Fruit fly (Drosophila melanogaster) whole organism, adult: ENCODE data around the gene CG4497.

Source experiments
- CG11617 ChIP-seq: fragments of 200-800 bp; sonication (Bioruptor generic); optimal IDR thresholded peaks from 2 replicates; lab custom pipeline; 2017; ENCODE audit warnings: mild to moderate bottlenecking, missing biosample characterization, missing genetic modification reagents, missing genetic modification characterization
- CG12768 ChIP-seq: fragments of 200-800 bp; sonication (Bioruptor generic); optimal IDR thresholded peaks from 2 replicates; lab custom pipeline; 2017; ENCODE audit warnings: missing biosample characterization, missing genetic modification characterization, mild to moderate bottlenecking, moderate library complexity, missing genetic modification reagents
- CG14711 ChIP-seq: fragments of 200-800 bp; sonication (Bioruptor generic); optimal IDR thresholded peaks from 2 replicates; lab custom pipeline; 2018; ENCODE audit warnings: missing biosample characterization, mild to moderate bottlenecking, missing genetic modification characterization, moderate library complexity
- CG1620 ChIP-seq: fragments of 200-800 bp; sonication (Bioruptor generic); optimal IDR thresholded peaks from 2 replicates; lab custom pipeline; 2016; ENCODE audit warnings: missing biosample characterization, missing genetic modification characterization
- CG33017 ChIP-seq: fragments of 200-800 bp; sonication (Bioruptor generic); optimal IDR thresholded peaks from 2 replicates; lab custom pipeline; 2018; ENCODE audit warnings: missing biosample characterization, mild to moderate bottlenecking, missing genetic modification characterization, moderate library complexity
- CG5204 ChIP-seq: fragments of 200-800 bp; sonication (Bioruptor generic); optimal IDR thresholded peaks from 2 replicates; lab custom pipeline; 2016; ENCODE audit warnings: missing biosample characterization, missing genetic modification characterization
- CG7045 ChIP-seq: fragments of 200-800 bp; sonication (Bioruptor generic); optimal IDR thresholded peaks from 2 replicates; lab custom pipeline; 2017; ENCODE audit warnings: missing biosample characterization, mild to moderate bottlenecking, missing genetic modification characterization
- CG7101 ChIP-seq: fragments of 200-800 bp; sonication (Bioruptor generic); optimal IDR thresholded peaks from 2 replicates; lab custom pipeline; 2018; ENCODE audit warnings: missing biosample characterization, mild to moderate bottlenecking, missing genetic modification characterization, moderate library complexity
- Clk ChIP-seq: fragments of 200-800 bp; sonication (Bioruptor generic); optimal IDR thresholded peaks from 2 replicates; lab custom pipeline; 2017; ENCODE audit warnings: missing biosample characterization, missing genetic modification characterization
- Crg-1 ChIP-seq: fragments of 200-800 bp; sonication (Bioruptor generic); optimal IDR thresholded peaks from 2 replicates; lab custom pipeline; 2016; ENCODE audit warnings: missing biosample characterization, missing genetic modification characterization
- Hr96 ChIP-seq: fragments of 200-800 bp; sonication (Bioruptor generic); optimal IDR thresholded peaks from 2 replicates; lab custom pipeline; 2016; ENCODE audit warnings: missing biosample characterization, missing genetic modification characterization
- Mnt ChIP-seq: fragments of 200-800 bp; sonication (Bioruptor generic); optimal IDR thresholded peaks from 2 replicates; lab custom pipeline; 2016; ENCODE audit warnings: missing biosample characterization, mild to moderate bottlenecking, missing genetic modification characterization
- bab1 ChIP-seq: fragments of 200-800 bp; sonication (Bioruptor generic); optimal IDR thresholded peaks from 3 replicates; lab custom pipeline; 2019; ENCODE audit warnings: missing biosample characterization, mild to moderate bottlenecking, missing genetic modification characterization, moderate library complexity
- cic ChIP-seq: fragments of 200-800 bp; sonication (Bioruptor generic); optimal IDR thresholded peaks from 2 replicates; lab custom pipeline; 2017; ENCODE audit warnings: missing biosample characterization, mild to moderate bottlenecking, missing genetic modification characterization, moderate library complexity
- cnc ChIP-seq, 2 experiments: fragments of >200 bp; optimal IDR thresholded peaks; 2 replicates each; lab custom pipeline; 2017
- kay ChIP-seq: fragments of 200-800 bp; sonication (Bioruptor generic); peaks from one replicate; lab custom pipeline; 2016; ENCODE audit warnings: missing biosample characterization, missing genetic modification characterization, borderline replicate concordance
- ovo ChIP-seq: fragments of 200-800 bp; sonication (Bioruptor generic); optimal IDR thresholded peaks from 2 replicates; lab custom pipeline; 2016; ENCODE audit warnings: missing biosample characterization, missing genetic modification characterization
- pad ChIP-seq: fragments of 200-800 bp; sonication (Bioruptor generic); optimal IDR thresholded peaks from 3 replicates; lab custom pipeline; 2017; ENCODE audit warnings: missing biosample characterization, missing genetic modification characterization, mild to moderate bottlenecking, moderate library complexity, missing genetic modification reagents
- tj ChIP-seq: fragments of 200-800 bp; sonication (Bioruptor generic); optimal IDR thresholded peaks from 3 replicates; lab custom pipeline; 2017; ENCODE audit warnings: missing biosample characterization, mild to moderate bottlenecking, missing genetic modification characterization, moderate library complexity
- toe ChIP-seq: fragments of 200-800 bp; sonication (Bioruptor generic); optimal IDR thresholded peaks from 2 replicates; lab custom pipeline; 2016; ENCODE audit warnings: missing biosample characterization, missing genetic modification characterization

Gene CG4497

DNA sequence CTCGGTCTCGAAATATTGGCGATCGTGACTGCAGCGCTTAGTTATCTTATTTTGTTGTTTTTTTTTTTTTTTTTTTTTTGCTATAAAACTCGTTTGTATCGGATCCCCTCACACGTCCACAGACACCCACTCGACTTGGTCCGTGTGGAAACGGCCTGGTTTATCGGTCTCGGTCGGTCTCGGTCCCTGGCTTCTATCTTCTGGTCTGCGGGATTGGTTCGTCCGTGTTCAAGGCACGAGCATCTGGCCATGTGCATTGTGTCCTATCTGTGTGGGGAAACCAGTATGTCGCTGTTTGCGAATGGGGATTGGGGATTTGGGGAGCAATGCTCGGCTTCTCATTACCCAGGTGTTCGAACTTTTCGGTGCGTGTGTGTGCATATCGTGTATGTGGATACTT, 4.7 kb downstream of the CG4497 start, which contains the start of gene CG4496:
Gene CG4496 (minus strand): TSS at position 337 of the 400 bp plus-strand sequence.
- no peak for TF ChIP-seq CG1620 (GFP tag; lab: Kevin White, UChicago)
- no peak for TF ChIP-seq CG7045
- TF ChIP-seq kay (GFP tag; lab: Kevin White, UChicago): peak; percentile 16

dm6 chr2L:7188530-7188996, 5.8 kb downstream of the CG4497 start:
- TF ChIP-seq bab1: peak; percentile 98
- no peak for TF ChIP-seq cnc (optimal IDR thresholded peaks at IDR 0.05; lab: Kevin White, UChicago)
- peak; percentile 93 for TF ChIP-seq tj (GFP tag; lab: Kevin White, UChicago)
- TF ChIP-seq CG33017 (tag; lab: Kevin White, UChicago): peak; percentile 98
- peak; percentile 97 for TF ChIP-seq toe (GFP tag; lab: Kevin White, UChicago)
- peak; percentile 98 for TF ChIP-seq CG7101 (tag; lab: Kevin White, UChicago)
- TF ChIP-seq ovo (GFP tag; lab: Kevin White, UChicago): peak; percentile 97
- TF ChIP-seq pad (GFP tag; lab: Kevin White, UChicago): peak; percentile 93
- TF ChIP-seq CG1620 (GFP tag; lab: Kevin White, UChicago): peak; percentile 98
- peak; percentile 97 for TF ChIP-seq Hr96 (GFP tag; lab: Kevin White, UChicago)
- TF ChIP-seq Crg-1 (GFP tag; lab: Kevin White, UChicago): peak; percentile 96
- peak; percentile 99 for TF ChIP-seq CG5204 (GFP tag; lab: Kevin White, UChicago)
- TF ChIP-seq CG14711 (tag; lab: Kevin White, UChicago): peak; percentile 95
- peak; percentile 98 for TF ChIP-seq CG12768 (GFP tag; lab: Kevin White, UChicago)
- peak; percentile 95 for TF ChIP-seq kay (GFP tag; lab: Kevin White, UChicago)
- TF ChIP-seq CG11617 (GFP tag; lab: Kevin White, UChicago): peak; percentile 98
- TF ChIP-seq cic (GFP tag; lab: Kevin White, UChicago): peak; percentile 78
- TF ChIP-seq Clk (GFP tag; lab: Kevin White, UChicago): peak; percentile 98
- peak; percentile 99 for TF ChIP-seq CG7045
- peak; percentile 94 for TF ChIP-seq Mnt (GFP tag; lab: Kevin White, UChicago)

DNA sequence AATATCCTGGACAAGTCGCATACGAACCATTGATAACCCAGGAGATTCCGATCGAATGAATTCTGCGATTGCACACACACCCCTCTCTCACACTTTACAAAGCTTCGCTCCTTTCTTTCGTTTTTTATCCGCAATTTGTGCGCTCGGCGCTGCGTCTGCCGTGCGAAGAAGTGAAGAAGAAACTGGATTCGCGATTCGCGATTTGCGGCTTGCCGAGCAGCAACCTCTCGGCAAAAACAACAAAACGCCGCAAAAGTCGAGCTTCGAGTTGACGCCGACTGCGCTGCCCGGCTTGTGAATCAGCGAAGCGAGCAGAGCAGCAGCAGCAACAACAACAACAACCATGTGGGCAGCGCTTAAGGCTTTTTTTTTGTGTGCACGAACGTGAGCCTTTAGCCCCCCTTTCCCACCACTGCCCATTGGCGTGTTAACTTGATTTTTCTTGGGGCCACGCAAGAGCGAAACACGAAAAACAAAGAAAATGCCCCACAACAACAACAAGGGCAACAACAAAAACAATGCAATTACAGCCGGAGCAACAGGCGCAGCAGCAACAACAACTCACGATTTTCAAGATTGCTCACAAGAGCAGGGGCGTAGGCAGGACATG, 6.4 kb downstream of the CG4497 start:
- TF ChIP-seq CG5204 (GFP tag; lab: Kevin White, UChicago): no peak
- TF ChIP-seq pad (GFP tag; lab: Kevin White, UChicago): no peak
- no peak for TF ChIP-seq CG14711 (tag; lab: Kevin White, UChicago)
- TF ChIP-seq ovo (GFP tag; lab: Kevin White, UChicago): no peak
- TF ChIP-seq CG33017 (tag; lab: Kevin White, UChicago): no peak
- TF ChIP-seq Clk (GFP tag; lab: Kevin White, UChicago): no peak
- no peak for TF ChIP-seq kay (GFP tag; lab: Kevin White, UChicago)
- TF ChIP-seq Mnt (GFP tag; lab: Kevin White, UChicago): no peak
- TF ChIP-seq Crg-1 (GFP tag; lab: Kevin White, UChicago): no peak
- no peak for TF ChIP-seq Hr96 (GFP tag; lab: Kevin White, UChicago)
- TF ChIP-seq bab1: no peak

DNA sequence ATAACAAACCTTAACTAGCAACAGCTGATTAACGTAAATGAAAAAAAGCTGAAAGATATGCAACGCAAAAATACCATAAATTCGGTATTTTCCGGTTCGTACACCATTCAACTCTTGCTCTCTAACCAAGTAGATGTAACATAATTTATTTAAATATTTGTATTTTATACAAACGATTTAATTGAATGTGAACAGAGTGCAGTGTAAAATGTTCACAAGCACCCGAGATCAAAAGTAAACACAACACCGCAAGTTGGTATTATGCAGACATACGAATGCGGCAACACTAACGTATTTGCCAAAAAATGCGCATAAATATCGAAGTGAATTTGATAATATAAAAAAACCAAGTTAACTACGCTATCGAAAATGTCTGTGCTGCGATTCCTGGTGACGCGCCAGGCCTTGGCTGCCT, 12.4 kb downstream of the CG4497 start, which contains the start of gene MICU1:
Gene MICU1 (plus strand): TSS at position 257 of the 415 bp plus-strand sequence.
- TF ChIP-seq CG7101 (tag; lab: Kevin White, UChicago): no peak
- no peak for TF ChIP-seq cnc (optimal IDR thresholded peaks at IDR 0.05; lab: Kevin White, UChicago)
- TF ChIP-seq Clk (GFP tag; lab: Kevin White, UChicago): no peak
- no peak for TF ChIP-seq CG5204 (GFP tag; lab: Kevin White, UChicago)
- no peak for TF ChIP-seq pad (GFP tag; lab: Kevin White, UChicago)
- no peak for TF ChIP-seq ovo (GFP tag; lab: Kevin White, UChicago)
- no peak for TF ChIP-seq CG1620 (GFP tag; lab: Kevin White, UChicago)
- no peak for TF ChIP-seq CG33017 (tag; lab: Kevin White, UChicago)
- no peak for TF ChIP-seq Crg-1 (GFP tag; lab: Kevin White, UChicago)
- TF ChIP-seq CG7045: no peak
- TF ChIP-seq bab1: peak; percentile 32
- TF ChIP-seq tj (GFP tag; lab: Kevin White, UChicago): no peak
- no peak for TF ChIP-seq toe (GFP tag; lab: Kevin White, UChicago)
- TF ChIP-seq cic (GFP tag; lab: Kevin White, UChicago): no peak
- TF ChIP-seq Hr96 (GFP tag; lab: Kevin White, UChicago): no peak
- peak; percentile 15 for TF ChIP-seq CG11617 (GFP tag; lab: Kevin White, UChicago)
- no peak for TF ChIP-seq kay (GFP tag; lab: Kevin White, UChicago)
- peak; percentile 39 for TF ChIP-seq CG14711 (tag; lab: Kevin White, UChicago)
- TF ChIP-seq Mnt (GFP tag; lab: Kevin White, UChicago): peak; percentile 24

dm6 chr2L:7179276-7179675, 15.1 kb downstream of the CG4497 start:
- no peak for TF ChIP-seq Clk (GFP tag; lab: Kevin White, UChicago)
- no peak for TF ChIP-seq pad (GFP tag; lab: Kevin White, UChicago)

dm6 chr2L:7175786-7176185, 18.6 kb downstream of the CG4497 start:
- no peak for TF ChIP-seq Crg-1 (GFP tag; lab: Kevin White, UChicago)
- no peak for TF ChIP-seq kay (GFP tag; lab: Kevin White, UChicago)
- no peak for TF ChIP-seq CG11617 (GFP tag; lab: Kevin White, UChicago)
